Worm (Caenorhabditis elegans): ENCODE measurements around the gene sri-21.
"Not testable (repeated sequence)": the region's sequence is repeated elsewhere in the genome, so short reads cannot be mapped to it uniquely, and the experiment has no call there.

sri-21 gene

ce11 chrV:3555986-3556385 lies 6.3 kb downstream of the sri-21 start, which contains the start of gene grl-30:
TSS of gene grl-30 (plus strand) at chrV:3556286.
- no peak for TF ChIP-seq ceh-39 (tag; optimal IDR thresholded peaks at IDR 0.05)
- no peak for TF ChIP-seq lin-32 (GFP tag; optimal IDR thresholded peaks at IDR 0.05)
- TF ChIP-seq snpc-4 (tag; optimal IDR thresholded peaks at IDR 0.05): no peak
- TF ChIP-seq zip-8 (tag; optimal IDR thresholded peaks at IDR 0.05): peak; percentile 20

ce11 chrV:3557422-3557821 lies 7.8 kb downstream of the sri-21 start, which contains the start of gene grl-31:
TSS of gene grl-31 (minus strand) at chrV:3557778.
- TF ChIP-seq bed-3 (GFP tag; optimal IDR thresholded peaks at IDR 0.05) (no peak), lin-13 (tag; optimal IDR thresholded peaks at IDR 0.05) (no peak), cnd-1 (tag; optimal IDR thresholded peaks at IDR 0.05) (no peak), sptf-1 (tag; optimal IDR thresholded peaks at IDR 0.05) (no peak), mep-1 (tag; optimal IDR thresholded peaks at IDR 0.05) (no peak), ham-2 (GFP tag; optimal IDR thresholded peaks at IDR 0.05) (no peak), ztf-11 (tag; optimal IDR thresholded peaks at IDR 0.05) (no peak), hlh-1 (tag; optimal IDR thresholded peaks at IDR 0.05) (no peak), ceh-43 (GFP tag; optimal IDR thresholded peaks at IDR 0.05) (no peak), lin-32 (GFP tag; optimal IDR thresholded peaks at IDR 0.05) (no peak), ceh-83 (GFP tag; optimal IDR thresholded peaks at IDR 0.05) (no peak), nhr-76 (tag; optimal IDR thresholded peaks at IDR 0.05) (no peak)

DNA sequence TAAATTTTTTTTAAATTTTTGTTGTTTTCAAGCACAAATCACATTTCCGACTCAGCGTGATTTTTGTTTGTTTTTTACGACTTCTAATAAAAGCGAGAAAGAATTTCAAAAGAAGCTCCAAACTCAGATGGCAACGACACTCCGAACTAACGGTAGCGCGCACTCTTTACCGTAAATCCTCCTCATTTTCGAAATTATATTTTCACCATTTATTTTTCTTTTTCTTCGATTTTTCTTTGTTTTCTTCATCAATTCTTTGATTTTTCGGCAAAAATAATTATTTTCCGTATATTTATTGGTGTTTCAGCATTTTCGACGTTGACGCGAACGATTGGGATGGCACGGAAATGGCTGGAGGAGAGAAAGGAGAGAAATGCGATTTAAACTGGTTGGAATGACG lies 9.1 kb downstream of the sri-21 start, which contains the start of gene T24A6.1:
Gene T24A6.1, plus strand, starts transcription at position 301 of the 400 bp plus-strand sequence.
- TF ChIP-seq bed-3 (GFP tag; optimal IDR thresholded peaks at IDR 0.05); ztf-11 (tag; optimal IDR thresholded peaks at IDR 0.05); ham-2 (GFP tag; optimal IDR thresholded peaks at IDR 0.05): not testable (repeated sequence)

- not testable (repeated sequence) for TF ChIP-seq flh-1 (GFP tag; optimal IDR thresholded peaks at IDR 0.05); ztf-11 (tag; optimal IDR thresholded peaks at IDR 0.05); nhr-28 (tag; optimal IDR thresholded peaks at IDR 0.05)
Measured at ce11 chrV:3562824-3563223, 13.2 kb downstream of the sri-21 start, which contains the start of gene T24A6.16. TSS of gene T24A6.16 (minus strand) at chrV:3562924.

DNA sequence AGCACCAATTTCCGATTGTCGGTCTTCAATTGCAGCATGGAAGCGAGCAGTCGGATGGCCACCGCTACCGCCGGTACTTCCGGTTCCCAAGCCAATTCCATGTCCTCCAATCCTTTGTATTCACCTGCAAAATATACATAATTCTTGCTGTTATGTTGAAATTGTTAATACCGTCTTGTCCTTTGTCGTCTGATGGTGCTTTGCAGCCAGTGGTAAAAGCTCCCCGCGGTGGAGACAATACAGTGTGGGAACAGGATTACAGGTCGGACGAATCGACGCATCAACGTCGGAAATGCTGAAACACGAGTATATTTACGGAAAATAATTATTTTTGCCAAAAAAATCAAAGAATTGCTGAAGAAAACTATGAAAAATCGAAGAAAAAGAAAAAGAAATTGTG lies 14.7 kb downstream of the sri-21 start, which contains the start of gene T24A6.17:
Gene T24A6.17, minus strand, starts transcription at position 101 of the 400 bp plus-strand sequence.
- TF ChIP-seq ceh-43 (GFP tag; optimal IDR thresholded peaks at IDR 0.05); zip-8 (tag; optimal IDR thresholded peaks at IDR 0.05); ztf-11 (tag; optimal IDR thresholded peaks at IDR 0.05): not testable (repeated sequence)

ce11 chrV:3570695-3571094 lies 21.0 kb downstream of the sri-21 start, which contains the start of gene F40C5.2:
TSS of gene F40C5.2 (plus strand) at chrV:3570995.
- TF ChIP-seq snpc-4 (tag; optimal IDR thresholded peaks at IDR 0.05); ham-2 (GFP tag; optimal IDR thresholded peaks at IDR 0.05); hlh-1 (tag; optimal IDR thresholded peaks at IDR 0.05): not testable (repeated sequence)

DNA sequence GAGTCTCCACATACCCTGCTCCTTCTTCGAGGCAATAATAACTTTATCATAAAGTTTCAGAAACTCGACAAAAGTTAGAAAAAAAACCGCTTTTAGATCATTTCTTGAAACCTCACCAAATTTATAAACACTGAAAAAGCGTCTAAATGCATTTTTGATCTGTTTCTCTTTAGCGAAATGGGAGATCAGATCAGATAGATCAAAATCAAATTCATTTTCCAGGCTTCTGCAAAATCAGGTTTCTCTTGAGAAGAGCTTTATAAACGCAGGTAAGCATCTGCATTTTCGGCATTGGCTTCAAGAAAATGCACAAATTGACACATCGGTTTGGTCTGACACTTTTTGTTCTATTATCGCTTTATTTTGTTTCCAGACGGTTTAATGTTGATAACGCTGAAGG lies 22.8 kb downstream of the sri-21 start, which contains the start of gene F40C5.1:
Gene F40C5.1, plus strand, starts transcription at position 301 of the 400 bp plus-strand sequence.
- not testable (repeated sequence) for TF ChIP-seq M03D4.4, cnd-1, mep-1 (tag; optimal IDR thresholded peaks at IDR 0.05)

DNA sequence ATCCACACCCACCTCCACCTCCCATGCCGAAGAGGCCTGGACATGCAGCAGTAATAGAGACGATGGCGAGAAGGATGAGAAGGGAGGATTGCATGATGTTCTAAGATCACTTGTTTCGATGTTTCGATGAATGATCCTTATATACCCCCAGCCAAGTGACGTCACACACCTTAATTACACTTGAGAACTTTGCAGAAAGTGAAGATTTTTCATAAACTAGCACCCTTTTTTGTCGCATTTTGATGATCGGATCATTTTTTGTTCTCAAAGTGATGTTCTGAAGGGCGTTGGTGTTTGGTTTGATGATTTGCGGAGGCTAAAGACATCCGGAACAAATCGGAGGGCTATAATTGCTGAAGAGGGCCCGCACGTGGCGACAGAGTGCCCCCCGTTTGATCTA lies 26.1 kb downstream of the sri-21 start, which contains the start of gene grl-27:
Gene grl-27, minus strand, starts transcription at position 101 of the 400 bp plus-strand sequence.
- no peak for TF ChIP-seq mab-5 (tag; optimal IDR thresholded peaks at IDR 0.05)
- TF ChIP-seq ceh-83 (GFP tag; optimal IDR thresholded peaks at IDR 0.05): no peak
- no peak for TF ChIP-seq snpc-4 (tag; optimal IDR thresholded peaks at IDR 0.05)
- TF ChIP-seq drap-1 (GFP tag; optimal IDR thresholded peaks at IDR 0.05): no peak
- no peak for TF ChIP-seq pha-4 (tag; optimal IDR thresholded peaks at IDR 0.05)
- no peak for TF ChIP-seq lin-32 (GFP tag; optimal IDR thresholded peaks at IDR 0.05)
- no peak for TF ChIP-seq ceh-43 (GFP tag; optimal IDR thresholded peaks at IDR 0.05)
- TF ChIP-seq ztf-11 (tag; optimal IDR thresholded peaks at IDR 0.05): no peak
- TF ChIP-seq nhr-76 (tag; optimal IDR thresholded peaks at IDR 0.05): no peak
- TF ChIP-seq mls-2 (tag; optimal IDR thresholded peaks at IDR 0.05): no peak
- TF ChIP-seq lin-13 (tag; optimal IDR thresholded peaks at IDR 0.05): no peak
